Worm (Caenorhabditis elegans) whole organism, L2 larva: ENCODE measurements around the gene fbxb-2.

ENCODE experiments used
- F13H6.1 ChIP-seq: sonication (generic microtip); optimal IDR thresholded peaks from 2 replicates; lab custom pipeline; 2016; ENCODE audit warnings: missing genetic modification characterization, missing compliant biosample characterization
- R02D3.7 ChIP-seq: fragments of 150-350 bp; optimal IDR thresholded peaks from 2 replicates; lab custom pipeline; 2014; ENCODE audit warnings: missing biosample characterization, missing genetic modification characterization
- alr-1 ChIP-seq: fragments of 150-350 bp; optimal IDR thresholded peaks from 2 replicates; lab custom pipeline; 2014; ENCODE audit warnings: missing biosample characterization, missing genetic modification characterization
- aly-2 ChIP-seq: fragments of 150-350 bp; optimal IDR thresholded peaks from 2 replicates; lab custom pipeline; 2014; ENCODE audit warnings: missing biosample characterization, missing genetic modification characterization
- blmp-1 ChIP-seq: sonication (generic microtip); optimal IDR thresholded peaks from 2 replicates; lab custom pipeline; 2017; ENCODE audit warnings: missing genetic modification characterization, mild to moderate bottlenecking, missing compliant biosample characterization, antibody characterized with exemption, moderate library complexity; ENCODE audit not compliant: insufficient read depth
- ceh-16 ChIP-seq: fragments of 150-350 bp; optimal IDR thresholded peaks from 2 replicates; lab custom pipeline; 2014; ENCODE audit warnings: missing biosample characterization, missing genetic modification characterization
- ceh-82 ChIP-seq: fragments of 150-350 bp; optimal IDR thresholded peaks from 2 replicates; lab custom pipeline; 2014; ENCODE audit warnings: missing biosample characterization, missing genetic modification characterization
- crh-2 ChIP-seq: sonication (generic microtip); optimal IDR thresholded peaks from 2 replicates; lab custom pipeline; 2017; ENCODE audit warnings: missing biosample characterization, missing genetic modification characterization
- dmd-4 ChIP-seq: sonication (generic microtip); optimal IDR thresholded peaks from 2 replicates; lab custom pipeline; 2017; ENCODE audit warnings: missing biosample characterization, missing genetic modification characterization
- egl-27 ChIP-seq: sonication (generic microtip); optimal IDR thresholded peaks from 3 replicates; lab custom pipeline; 2017; ENCODE audit warnings: missing biosample characterization, missing genetic modification reagents, missing genetic modification characterization
- elt-1 ChIP-seq: fragments of 150-350 bp; optimal IDR thresholded peaks from 2 replicates; lab custom pipeline; 2014; ENCODE audit warnings: missing biosample characterization, missing genetic modification characterization
- elt-3 ChIP-seq: sonication (generic microtip); optimal IDR thresholded peaks from 2 replicates; lab custom pipeline; 2017; ENCODE audit warnings: missing biosample characterization, missing genetic modification characterization
- fos-1 ChIP-seq: fragments of 150-350 bp; optimal IDR thresholded peaks from 2 replicates; lab custom pipeline; 2014; ENCODE audit warnings: missing biosample characterization, missing genetic modification characterization
- lin-11 ChIP-seq: fragments of 150-350 bp; sonication (generic microtip); optimal IDR thresholded peaks from 2 replicates; lab custom pipeline; 2014; ENCODE audit warnings: missing biosample characterization, missing genetic modification characterization, inconsistent platforms, mixed read lengths
- lin-13 ChIP-seq: fragments of 150-350 bp; optimal IDR thresholded peaks from 2 replicates; lab custom pipeline; 2014; ENCODE audit warnings: missing biosample characterization, missing genetic modification reagents, missing genetic modification characterization
- lin-39 ChIP-seq: fragments of 150-350 bp; optimal IDR thresholded peaks from 2 replicates; lab custom pipeline; 2014; ENCODE audit warnings: missing biosample characterization, missing genetic modification reagents, missing genetic modification characterization
- lsy-2 ChIP-seq, 2 experiments: fragments of 150-350 bp in 1 of 2; sonication (generic microtip) in 1 of 2; optimal IDR thresholded peaks; 2 replicates each; lab custom pipeline; 2014 to 2017; ENCODE audit warnings: missing biosample characterization in 2 of 2, missing genetic modification characterization in 2 of 2
- mab-5 ChIP-seq: fragments of 150-350 bp; optimal IDR thresholded peaks from 2 replicates; lab custom pipeline; 2014; ENCODE audit warnings: missing biosample characterization, missing genetic modification characterization
- mdl-1 ChIP-seq, 2 experiments: fragments of 150-350 bp in 1 of 2; sonication (generic microtip) in 1 of 2; optimal IDR thresholded peaks; 2 replicates each; lab custom pipeline; 2017; ENCODE audit warnings: missing biosample characterization in 2 of 2, missing genetic modification characterization in 2 of 2
- nhr-11 ChIP-seq: fragments of 150-350 bp; optimal IDR thresholded peaks from 2 replicates; lab custom pipeline; 2014; ENCODE audit warnings: missing biosample characterization, missing genetic modification characterization
- nhr-12 ChIP-seq: fragments of 150-350 bp; optimal IDR thresholded peaks from 2 replicates; lab custom pipeline; 2014; ENCODE audit warnings: missing biosample characterization, missing genetic modification characterization
- nhr-129 ChIP-seq: fragments of 150-350 bp; optimal IDR thresholded peaks from 2 replicates; lab custom pipeline; 2014; ENCODE audit warnings: missing biosample characterization, missing genetic modification characterization
- nhr-21 ChIP-seq: fragments of 150-350 bp; optimal IDR thresholded peaks from 2 replicates; lab custom pipeline; 2014; ENCODE audit warnings: missing biosample characterization, missing genetic modification characterization
- nhr-23 ChIP-seq: fragments of 150-350 bp; optimal IDR thresholded peaks from 2 replicates; lab custom pipeline; 2014; ENCODE audit warnings: missing biosample characterization, missing genetic modification reagents, missing genetic modification characterization
- nhr-237 ChIP-seq: fragments of 150-350 bp; optimal IDR thresholded peaks from 2 replicates; lab custom pipeline; 2014; ENCODE audit warnings: missing biosample characterization, missing genetic modification characterization
- nhr-6 ChIP-seq: fragments of 150-350 bp; optimal IDR thresholded peaks from 2 replicates; lab custom pipeline; 2014; ENCODE audit warnings: missing biosample characterization, missing genetic modification characterization
- peb-1 ChIP-seq: fragments of 150-350 bp; optimal IDR thresholded peaks from 2 replicates; lab custom pipeline; 2014; ENCODE audit warnings: missing biosample characterization, missing genetic modification characterization
- skn-1 ChIP-seq: sonication (generic microtip); optimal IDR thresholded peaks from 2 replicates; lab custom pipeline; 2017; ENCODE audit warnings: missing biosample characterization, missing genetic modification characterization
- sma-9 ChIP-seq, 2 experiments: fragments of 150-350 bp in 1 of 2; sonication (generic microtip) in 1 of 2; optimal IDR thresholded peaks; 2 replicates each; lab custom pipeline; 2014 to 2016; ENCODE audit warnings: missing genetic modification characterization in 2 of 2, mild to moderate bottlenecking in 1 of 2, missing biosample characterization in 1 of 2, missing compliant biosample characterization in 1 of 2, missing genetic modification reagents in 1 of 2, moderate library complexity in 1 of 2
- snpc-4 ChIP-seq: fragments of 150-350 bp; optimal IDR thresholded peaks from 2 replicates; lab custom pipeline; 2014; ENCODE audit warnings: missing biosample characterization, missing genetic modification characterization
- unc-39 ChIP-seq: fragments of 150-350 bp; optimal IDR thresholded peaks from 2 replicates; lab custom pipeline; 2014; ENCODE audit warnings: missing biosample characterization, missing genetic modification characterization
- unc-62 ChIP-seq: fragments of 150-350 bp; optimal IDR thresholded peaks from 2 replicates; lab custom pipeline; 2014; ENCODE audit warnings: missing biosample characterization, missing genetic modification reagents, missing genetic modification characterization
- zag-1 ChIP-seq: fragments of 150-350 bp; optimal IDR thresholded peaks from 2 replicates; lab custom pipeline; 2014; ENCODE audit warnings: missing biosample characterization, missing genetic modification characterization
- ztf-4 ChIP-seq: fragments of 150-350 bp; optimal IDR thresholded peaks from 2 replicates; lab custom pipeline; 2014; ENCODE audit warnings: missing biosample characterization, missing genetic modification characterization

fbxb-2 gene

ce11 chrV:19237204-19237603, at the start of gene fbxb-2:
TSS of gene fbxb-2 (minus strand) at chrV:19237304.
- TF ChIP-seq mdl-1 (tag; optimal IDR thresholded peaks at IDR 0.05; lab: Kevin White, UChicago) (no peak), R02D3.7 (tag; lab: Kevin White, UChicago) (no peak), lin-39 (tag; lab: Kevin White, UChicago) (no peak), ceh-16 (no peak), nhr-237 (tag; lab: Kevin White, UChicago) (no peak), nhr-6 (no peak), egl-27 (tag; lab: Kevin White, UChicago) (no peak), F13H6.1 (no peak), alr-1 (tag; lab: Kevin White, UChicago) (no peak), mab-5 (tag; lab: Kevin White, UChicago) (no peak), elt-1 (tag; lab: Kevin White, UChicago) (no peak), ztf-4 (no peak), ceh-82 (tag; lab: Kevin White, UChicago) (no peak), nhr-11 (no peak), elt-3 (tag; lab: Kevin White, UChicago) (no peak), aly-2 (tag; lab: Kevin White, UChicago) (no peak), nhr-21 (no peak), blmp-1 (tag; lab: Kevin White, UChicago) (no peak), nhr-23 (tag; lab: Kevin White, UChicago) (no peak)

- TF ChIP-seq crh-2 (tag; lab: Kevin White, UChicago) = no peak
- no peak for TF ChIP-seq unc-39
- TF ChIP-seq zag-1 (tag; lab: Kevin White, UChicago) = no peak
- no peak for TF ChIP-seq lin-13 (GFP tag; lab: Kevin White, UChicago)
- TF ChIP-seq mab-5 (tag; lab: Kevin White, UChicago) = no peak
- no peak for TF ChIP-seq ceh-82 (tag; lab: Kevin White, UChicago)
- TF ChIP-seq unc-62 (GFP tag; lab: Kevin White, UChicago) = no peak
- TF ChIP-seq lin-39 (tag; lab: Kevin White, UChicago) = no peak
- TF ChIP-seq nhr-12 (tag; lab: Kevin White, UChicago) = no peak
- TF ChIP-seq nhr-129 = no peak
- no peak for TF ChIP-seq sma-9 (GFP tag; optimal IDR thresholded peaks at IDR 0.05; lab: Kevin White, UChicago)
- TF ChIP-seq sma-9 (tag; optimal IDR thresholded peaks at IDR 0.05; lab: Kevin White, UChicago) = no peak
These were observed 48.8 kb upstream of the fbxb-2 start for ce11 chrV:19285921-19286320.

ce11 chrV:19282314-19282713, 45.2 kb upstream of the fbxb-2 start, which contains the start of gene fbxb-117:
TSS of gene fbxb-117 (plus strand) at chrV:19282614.
- TF ChIP-seq nhr-21 = no peak
- no peak for TF ChIP-seq dmd-4 (tag; lab: Kevin White, UChicago)
- no peak for TF ChIP-seq nhr-129
- no peak for TF ChIP-seq elt-3 (tag; lab: Kevin White, UChicago)
- no peak for TF ChIP-seq snpc-4 (tag; lab: Kevin White, UChicago)
- no peak for TF ChIP-seq alr-1 (tag; lab: Kevin White, UChicago)
- TF ChIP-seq F13H6.1 = no peak
- no peak for TF ChIP-seq fos-1 (tag; lab: Kevin White, UChicago)
- no peak for TF ChIP-seq elt-1 (tag; lab: Kevin White, UChicago)
- TF ChIP-seq peb-1 = no peak
- TF ChIP-seq unc-62 (GFP tag; lab: Kevin White, UChicago) = no peak

- TF ChIP-seq snpc-4 (tag; lab: Kevin White, UChicago) (no peak), nhr-129 (no peak), lin-39 (tag; lab: Kevin White, UChicago) (no peak), peb-1 (no peak), lsy-2 (tag; optimal IDR thresholded peaks at IDR 0.05; lab: Kevin White, UChicago) (no peak), alr-1 (tag; lab: Kevin White, UChicago) (no peak), unc-39 (no peak), skn-1 (tag; lab: Kevin White, UChicago) (no peak), aly-2 (tag; lab: Kevin White, UChicago) (no peak), lin-11 (tag; lab: Kevin White, UChicago) (no peak), nhr-12 (tag; lab: Kevin White, UChicago) (no peak), nhr-23 (tag; lab: Kevin White, UChicago) (no peak), unc-62 (GFP tag; lab: Kevin White, UChicago) (no peak), nhr-6 (no peak), sma-9 (GFP tag; optimal IDR thresholded peaks at IDR 0.05; lab: Kevin White, UChicago) (no peak), sma-9 (tag; optimal IDR thresholded peaks at IDR 0.05; lab: Kevin White, UChicago) (no peak), R02D3.7 (tag; lab: Kevin White, UChicago) (no peak), lin-13 (GFP tag; lab: Kevin White, UChicago) (no peak), nhr-11 (no peak)
- TF ChIP-seq, all 48 proteins: peak for 0
These were observed 42.8 kb upstream of the fbxb-2 start, which contains the start of gene F21D9.8 for ce11 chrV:19279888-19280287. TSS of gene F21D9.8 (minus strand) at chrV:19279988.
